Fruit fly (Drosophila melanogaster) whole organism, wandering third instar larva: ENCODE measurements around the gene frtz.

Experiments
- CG32264 ChIP-seq: fragments of 200-800 bp; sonication (Bioruptor generic); optimal IDR thresholded peaks from 2 replicates; lab custom pipeline; 2016; ENCODE audit warnings: missing biosample characterization, missing genetic modification characterization
- CrebA ChIP-seq: fragments of 200-800 bp; sonication (Bioruptor generic); optimal IDR thresholded peaks from 2 replicates; lab custom pipeline; 2016; ENCODE audit warnings: missing biosample characterization, mild to moderate bottlenecking, missing genetic modification characterization, borderline replicate concordance
- N ChIP-seq: fragments of >200 bp; optimal IDR thresholded peaks from 2 replicates; lab custom pipeline; 2018; ENCODE audit warnings: missing biosample characterization, missing external identifiers, missing genetic modification characterization
- ey ChIP-seq: fragments of 200-800 bp; sonication (Bioruptor generic); optimal IDR thresholded peaks from 2 replicates; lab custom pipeline; 2016; ENCODE audit warnings: missing biosample characterization, missing genetic modification characterization
- pan ChIP-seq: fragments of >200 bp; optimal IDR thresholded peaks from 2 replicates; lab custom pipeline; 2017
- tai ChIP-seq: sonication (Bioruptor generic); optimal IDR thresholded peaks from 2 replicates; lab custom pipeline; 2016; ENCODE audit warnings: missing biosample characterization, missing genetic modification characterization
- usp ChIP-seq: fragments of >200 bp; optimal IDR thresholded peaks from 2 replicates; lab custom pipeline; 2017; ENCODE audit warnings: missing biosample characterization, missing genetic modification characterization

- peak; percentile 97 for TF ChIP-seq ey (GFP tag; lab: Kevin White, UChicago)
- TF ChIP-seq tai (GFP tag; lab: Kevin White, UChicago), result no peak
- TF ChIP-seq CG32264, result peak; percentile 93
- TF ChIP-seq usp (GFP tag; lab: Kevin White, UChicago), result no peak
- TF ChIP-seq pan (lab: Kevin White, UChicago), result no peak
- no peak for TF ChIP-seq CrebA (GFP tag; lab: Kevin White, UChicago)
- no peak for TF ChIP-seq N (GFP tag; lab: Kevin White, UChicago)
These were observed 12.4 kb upstream of the frtz start for dm6 chr2L:1727826-1728619.
